Worm (Caenorhabditis elegans) whole organism, L4 larva: ENCODE measurements around the gene flcn-1.
A peak's percentile ranks its signal among the peaks of the same experiment; 100 is the strongest.

Source experiments
- F10B5.3 ChIP-seq: sonication (generic microtip); optimal IDR thresholded peaks from 2 replicates; lab custom pipeline; 2016; ENCODE audit warnings: mild to moderate bottlenecking, missing genetic modification characterization, missing compliant biosample characterization
- F26F4.8 ChIP-seq: fragments of 200-800 bp; sonication (Bioruptor generic); conservative IDR thresholded peaks from 2 replicates; pipeline ENCODE4 v1.3.6; 2022; ENCODE audit warnings: missing genetic modification characterization, missing compliant biosample characterization
- F44E2.7 ChIP-seq: fragments of 200-800 bp; sonication (Bioruptor generic); IDR thresholded peaks from 2 replicates; pipeline ENCODE4 v2.1.2; 2022; ENCODE audit warnings: missing genetic modification characterization, missing compliant biosample characterization
- R02D3.7 ChIP-seq: fragments of 150-350 bp; sonication (generic microtip); optimal IDR thresholded peaks from 3 replicates; lab custom pipeline; 2014; ENCODE audit warnings: missing biosample characterization, missing genetic modification characterization
- Y105C5A.15 ChIP-seq: fragments of 200-800 bp; sonication (Bioruptor generic); IDR thresholded peaks from 2 replicates; pipeline ENCODE4 v1.3.6; 2022; ENCODE audit warnings: missing genetic modification characterization, missing compliant biosample characterization
- Y48G9A.11 ChIP-seq: fragments of 200-800 bp; sonication (Bioruptor generic); IDR thresholded peaks from 2 replicates; pipeline ENCODE4 v1.3.6; 2022; ENCODE audit warnings: missing genetic modification reagents, missing genetic modification characterization, missing compliant biosample characterization
- Y5F2A.4 ChIP-seq: fragments of 200-800 bp; sonication (Bioruptor generic); optimal IDR thresholded peaks from 2 replicates; lab custom pipeline; 2018; ENCODE audit warnings: mild to moderate bottlenecking, missing genetic modification characterization, missing compliant biosample characterization
- Y75B8A.6 ChIP-seq: fragments of 200-800 bp; sonication (Bioruptor generic); IDR thresholded peaks from 2 replicates; pipeline ENCODE4 v1.3.6; 2022; ENCODE audit warnings: missing genetic modification reagents, missing genetic modification characterization, missing compliant biosample characterization
- ZK337.2 ChIP-seq: fragments of 200-800 bp; sonication (Bioruptor generic); IDR thresholded peaks from 2 replicates; pipeline ENCODE4 v1.3.6; 2022; ENCODE audit warnings: missing genetic modification reagents, missing genetic modification characterization, missing compliant biosample characterization
- aha-1 ChIP-seq: fragments of 150-350 bp; peaks from one replicate; lab custom pipeline; 2014; ENCODE audit warnings: missing biosample characterization, missing genetic modification characterization
- ceh-20 ChIP-seq: fragments of 200-800 bp; sonication (Bioruptor generic); IDR thresholded peaks from 2 replicates; pipeline ENCODE4 v1.3.6; 2022; ENCODE audit warnings: missing genetic modification reagents, missing genetic modification characterization, missing compliant biosample characterization
- ceh-28 ChIP-seq: fragments of 150-350 bp; optimal IDR thresholded peaks from 2 replicates; lab custom pipeline; 2014; ENCODE audit warnings: missing biosample characterization, missing genetic modification reagents, missing genetic modification characterization
- ceh-32 ChIP-seq: sonication (generic microtip); optimal IDR thresholded peaks from 2 replicates; lab custom pipeline; 2016; ENCODE audit warnings: mild to moderate bottlenecking, missing genetic modification characterization, missing compliant biosample characterization; ENCODE audit not compliant: poor library complexity
- ceh-44 ChIP-seq: fragments of 200-800 bp; sonication (Bioruptor generic); IDR thresholded peaks from 2 replicates; pipeline ENCODE4 v1.3.6; 2022; ENCODE audit warnings: missing genetic modification reagents, missing genetic modification characterization, missing compliant biosample characterization
- ctbp-1 ChIP-seq: fragments of 200-800 bp; sonication (Bioruptor generic); IDR thresholded peaks from 2 replicates; pipeline ENCODE4 v1.3.6; 2022; ENCODE audit warnings: missing genetic modification reagents, missing genetic modification characterization, missing compliant biosample characterization
- daf-19 ChIP-seq: fragments of 200-800 bp; sonication (Bioruptor generic); conservative IDR thresholded peaks from 2 replicates; pipeline ENCODE4 v1.3.6; 2022; ENCODE audit warnings: missing genetic modification characterization, missing compliant biosample characterization
- daf-8 ChIP-seq: fragments of 200-800 bp; sonication (Bioruptor generic); IDR thresholded peaks from 2 replicates; pipeline ENCODE4 v1.3.6; 2022; ENCODE audit warnings: missing genetic modification characterization, missing compliant biosample characterization
- dmd-6 ChIP-seq: fragments of 200-800 bp; sonication (Bioruptor generic); IDR thresholded peaks from 2 replicates; pipeline ENCODE4 v1.3.6; 2022; ENCODE audit warnings: missing genetic modification reagents, missing genetic modification characterization, missing compliant biosample characterization
- dmd-8 ChIP-seq: fragments of 200-800 bp; sonication (Bioruptor generic); IDR thresholded peaks from 2 replicates; pipeline ENCODE4 v1.3.6; 2022; ENCODE audit warnings: missing genetic modification characterization, missing compliant biosample characterization
- dpl-1 ChIP-seq: fragments of 150-350 bp; optimal IDR thresholded peaks from 2 replicates; lab custom pipeline; 2014; ENCODE audit warnings: missing biosample characterization, missing genetic modification reagents, missing genetic modification characterization
- egl-27 ChIP-seq: sonication (generic microtip); optimal IDR thresholded peaks from 3 replicates; lab custom pipeline; 2017; ENCODE audit warnings: missing biosample characterization, missing genetic modification reagents, missing genetic modification characterization
- egl-43 ChIP-seq: fragments of 200-800 bp; sonication (Bioruptor generic); IDR thresholded peaks from 2 replicates; pipeline ENCODE4 v1.3.6; 2022; ENCODE audit warnings: missing genetic modification reagents, missing genetic modification characterization, missing compliant biosample characterization
- fos-1 ChIP-seq: fragments of 150-350 bp; optimal IDR thresholded peaks from 2 replicates; lab custom pipeline; 2014; ENCODE audit warnings: missing biosample characterization, missing genetic modification characterization
- hlh-11 ChIP-seq: fragments of 200-800 bp; sonication (Bioruptor generic); optimal IDR thresholded peaks from 2 replicates; lab custom pipeline; 2018; ENCODE audit warnings: mild to moderate bottlenecking, missing genetic modification characterization, missing compliant biosample characterization
- hmg-1.1 ChIP-seq: fragments of 200-800 bp; sonication (Bioruptor generic); IDR thresholded peaks from 2 replicates; pipeline ENCODE4 v1.3.6; 2022; ENCODE audit warnings: missing genetic modification reagents, missing genetic modification characterization, missing compliant biosample characterization
- lin-13 ChIP-seq: fragments of 150-350 bp; optimal IDR thresholded peaks from 2 replicates; lab custom pipeline; 2014; ENCODE audit warnings: missing biosample characterization, missing genetic modification reagents, missing genetic modification characterization
- lin-29 ChIP-seq: fragments of 200-800 bp; sonication (Bioruptor generic); IDR thresholded peaks from 2 replicates; pipeline ENCODE4 v1.3.6; 2022; ENCODE audit warnings: missing genetic modification reagents, missing genetic modification characterization, missing compliant biosample characterization
- lir-3 ChIP-seq: sonication (generic microtip); optimal IDR thresholded peaks from 2 replicates; lab custom pipeline; 2016; ENCODE audit warnings: mild to moderate bottlenecking, missing genetic modification characterization, missing compliant biosample characterization
- madf-9 ChIP-seq: fragments of 200-800 bp; sonication (Bioruptor generic); conservative IDR thresholded peaks from 2 replicates; pipeline ENCODE4 v1.3.6; 2022; ENCODE audit warnings: missing genetic modification reagents, missing genetic modification characterization, missing compliant biosample characterization
- mdt-29 ChIP-seq: fragments of 200-800 bp; sonication (Bioruptor generic); IDR thresholded peaks from 2 replicates; pipeline ENCODE4 v1.3.6; 2022; ENCODE audit warnings: missing genetic modification reagents, missing genetic modification characterization, missing compliant biosample characterization
- mep-1 ChIP-seq: fragments of 150-350 bp; sonication (generic microtip); optimal IDR thresholded peaks from 3 replicates; lab custom pipeline; 2014; ENCODE audit warnings: missing biosample characterization, missing genetic modification characterization
- mxl-2 ChIP-seq: fragments of 200-800 bp; sonication (Bioruptor generic); conservative IDR thresholded peaks from 2 replicates; pipeline ENCODE4 v1.3.6; 2022; ENCODE audit warnings: missing genetic modification reagents, missing genetic modification characterization, missing compliant biosample characterization
- mxl-3 ChIP-seq: fragments of 200-800 bp; sonication (Bioruptor generic); optimal IDR thresholded peaks from 2 replicates; lab custom pipeline; 2018; ENCODE audit warnings: mild to moderate bottlenecking, missing genetic modification characterization, missing compliant biosample characterization
- nhr-111 ChIP-seq: fragments of 200-800 bp; sonication (Bioruptor generic); optimal IDR thresholded peaks from 2 replicates; lab custom pipeline; 2018; ENCODE audit warnings: mild to moderate bottlenecking, missing genetic modification characterization, missing compliant biosample characterization
- nhr-237 ChIP-seq: sonication (generic microtip); optimal IDR thresholded peaks from 2 replicates; lab custom pipeline; 2017; ENCODE audit warnings: missing biosample characterization, missing genetic modification characterization
- nhr-25 ChIP-seq: sonication (generic microtip); optimal IDR thresholded peaks from 2 replicates; lab custom pipeline; 2017; ENCODE audit warnings: missing genetic modification characterization, mild to moderate bottlenecking, missing compliant biosample characterization, antibody characterized with exemption, moderate library complexity, borderline replicate concordance; ENCODE audit not compliant: insufficient read depth
- nhr-42 ChIP-seq: fragments of 200-800 bp; sonication (Bioruptor generic); IDR thresholded peaks from 2 replicates; pipeline ENCODE4 v1.3.6; 2022; ENCODE audit warnings: missing genetic modification characterization, missing compliant biosample characterization
- nhr-48 ChIP-seq: sonication (generic microtip); optimal IDR thresholded peaks from 2 replicates; lab custom pipeline; 2016; ENCODE audit warnings: mild to moderate bottlenecking, missing genetic modification characterization, missing compliant biosample characterization
- nhr-6 ChIP-seq: fragments of 150-350 bp; optimal IDR thresholded peaks from 2 replicates; lab custom pipeline; 2014; ENCODE audit warnings: missing biosample characterization, missing genetic modification characterization
- nhr-77 ChIP-seq: fragments of 150-350 bp; optimal IDR thresholded peaks from 2 replicates; lab custom pipeline; 2014; ENCODE audit warnings: missing biosample characterization, missing genetic modification characterization
- php-3 ChIP-seq: fragments of 200-800 bp; sonication (Bioruptor generic); IDR thresholded peaks from 2 replicates; pipeline ENCODE4 v1.3.6; 2022; ENCODE audit warnings: missing genetic modification reagents, missing genetic modification characterization, missing compliant biosample characterization
- pqm-1 ChIP-seq: sonication (generic microtip); optimal IDR thresholded peaks from 2 replicates; lab custom pipeline; 2017; ENCODE audit warnings: missing biosample characterization, missing genetic modification characterization
- saeg-2 ChIP-seq: fragments of 200-800 bp; sonication (Bioruptor generic); IDR thresholded peaks from 2 replicates; pipeline ENCODE4 v1.3.6; 2022; ENCODE audit warnings: missing genetic modification reagents, missing genetic modification characterization, missing compliant biosample characterization
- sdz-12 ChIP-seq: fragments of 200-800 bp; sonication (Bioruptor generic); optimal IDR thresholded peaks from 2 replicates; lab custom pipeline; 2018; ENCODE audit warnings: mild to moderate bottlenecking, missing genetic modification characterization, missing compliant biosample characterization
- unc-39 ChIP-seq: sonication (generic microtip); optimal IDR thresholded peaks from 2 replicates; lab custom pipeline; 2017; ENCODE audit warnings: missing biosample characterization, missing genetic modification characterization
- unc-62 ChIP-seq, 3 experiments: fragments of 150-350 bp in 1 of 3; sonication (generic microtip); optimal IDR thresholded peaks in 2 of 3; peaks in 1 of 3; 1 replicate in 1 of 3; 2 replicates in 2 of 3; lab custom pipeline; 2014 to 2017; ENCODE audit warnings: missing biosample characterization in 3 of 3, missing genetic modification characterization in 3 of 3, missing genetic modification reagents in 3 of 3, missing genotype in 1 of 3
- vab-7 ChIP-seq: fragments of 200-800 bp; sonication (Bioruptor generic); IDR thresholded peaks from 2 replicates; pipeline ENCODE4 v1.3.6; 2022; ENCODE audit warnings: missing genetic modification reagents, missing genetic modification characterization, missing compliant biosample characterization
- zag-1 ChIP-seq: fragments of 150-350 bp; optimal IDR thresholded peaks from 2 replicates; lab custom pipeline; 2014; ENCODE audit warnings: missing biosample characterization, missing genetic modification characterization
- zfp-2 ChIP-seq: sonication (generic microtip); optimal IDR thresholded peaks from 2 replicates; lab custom pipeline; 2016; ENCODE audit warnings: mild to moderate bottlenecking, missing genetic modification characterization, missing compliant biosample characterization
- zfp-3 ChIP-seq: fragments of 200-800 bp; sonication (Bioruptor generic); conservative IDR thresholded peaks from 2 replicates; pipeline ENCODE4 v1.3.6; 2022; ENCODE audit warnings: missing genetic modification reagents, missing genetic modification characterization, missing compliant biosample characterization
- zip-2 ChIP-seq: fragments of 150-350 bp; optimal IDR thresholded peaks from 2 replicates; lab custom pipeline; 2014; ENCODE audit warnings: missing biosample characterization, missing genetic modification characterization

Gene flcn-1

ce11 chrII:6890095-6890494 is 38.5 kb upstream of the flcn-1 start, which contains the start of gene acer-1 (continued):
- no peak for TF ChIP-seq vab-7 (GFP tag; lab: Robert Waterston, UW)
- no peak for TF ChIP-seq ceh-44 (GFP tag; lab: Robert Waterston, UW)
- no peak for TF ChIP-seq lin-29 (GFP tag; lab: Robert Waterston, UW)
- TF ChIP-seq zfp-3 (GFP tag; lab: Robert Waterston, UW): no peak; the same call in 1 of the 2 replicates
- TF ChIP-seq F26F4.8 (GFP tag; lab: Robert Waterston, UW): no peak
- peak; percentile 33; the same call in 1 of the 2 replicates for TF ChIP-seq ctbp-1 (GFP tag; lab: Robert Waterston, UW)
- TF ChIP-seq F44E2.7 (GFP tag; lab: Robert Waterston, UW): no peak
- TF ChIP-seq zfp-2: no peak
- TF ChIP-seq nhr-237 (tag; lab: Kevin White, UChicago): no peak
- peak in 1 of 2 experiments; percentile 29 for TF ChIP-seq unc-62 (GFP tag; optimal IDR thresholded peaks at IDR 0.05 in 1 of 2; lab: Kevin White, UChicago)
- TF ChIP-seq unc-62 (tag; optimal IDR thresholded peaks at IDR 0.05; lab: Kevin White, UChicago): no peak
- TF ChIP-seq egl-27: no peak
- TF ChIP-seq sdz-12 (GFP tag; lab: Kevin White, UChicago): peak; percentile 79
- TF ChIP-seq daf-8 (GFP tag; lab: Robert Waterston, UW): no peak
- no peak; the same call in 1 of the 2 replicates for TF ChIP-seq mdt-29 (GFP tag; lab: Robert Waterston, UW)
- TF ChIP-seq Y5F2A.4: no peak
- no peak for TF ChIP-seq zip-2 (tag; lab: Kevin White, UChicago)
- no peak for TF ChIP-seq ZK337.2 (GFP tag; lab: Robert Waterston, UW)
- TF ChIP-seq dmd-6 (GFP tag; lab: Robert Waterston, UW): no peak
- TF ChIP-seq hmg-1.1: no peak
- TF ChIP-seq pqm-1: no peak
- TF ChIP-seq dmd-8 (GFP tag; lab: Robert Waterston, UW): no peak
- no peak for TF ChIP-seq zag-1 (tag; lab: Kevin White, UChicago)
- peak; percentile 18 for TF ChIP-seq hlh-11 (tag; lab: Kevin White, UChicago)
- TF ChIP-seq Y105C5A.15: 0 out of 2 replicates have a peak, but pooled peaks have one; percentile 25
- no peak for TF ChIP-seq R02D3.7 (tag; lab: Kevin White, UChicago)
- 0 out of 2 replicates have a peak, but pooled peaks have one; percentile 6 for TF ChIP-seq Y75B8A.6 (GFP tag; lab: Robert Waterston, UW)
- TF ChIP-seq nhr-77 (tag; lab: Kevin White, UChicago): no peak
- TF ChIP-seq nhr-42 (GFP tag; lab: Robert Waterston, UW): no peak
- peak; percentile 22; the same call in 1 of the 2 replicates for TF ChIP-seq madf-9 (GFP tag; lab: Robert Waterston, UW)
- 0 out of 2 replicates have a peak, but pooled peaks have one; percentile 28 for TF ChIP-seq egl-43 (GFP tag; lab: Robert Waterston, UW)
- TF ChIP-seq aha-1: no peak
- no peak for TF ChIP-seq lir-3 (tag; lab: Kevin White, UChicago)
- no peak for TF ChIP-seq nhr-111
- no peak for TF ChIP-seq php-3
- TF ChIP-seq unc-39 (tag; lab: Kevin White, UChicago): no peak
- no peak for TF ChIP-seq mxl-2 (GFP tag; lab: Robert Waterston, UW)
- no peak for TF ChIP-seq lin-13 (GFP tag; lab: Kevin White, UChicago)
- TF ChIP-seq ceh-28: no peak

ce11 chrII:6891176-6891575 is 37.4 kb upstream of the flcn-1 start:
- TF ChIP-seq saeg-2 (no peak), ceh-20 (GFP tag; lab: Robert Waterston, UW) (peak; percentile 51; the same call in 1 of the 2 replicates), daf-19 (no peak), nhr-48 (tag; lab: Kevin White, UChicago) (peak; percentile 53), mep-1 (tag; lab: Kevin White, UChicago) (peak; percentile 80), F10B5.3 (no peak), nhr-6 (no peak), sdz-12 (GFP tag; lab: Kevin White, UChicago) (no peak), dmd-6 (GFP tag; lab: Robert Waterston, UW) (peak; percentile 71), dpl-1 (GFP tag; lab: Kevin White, UChicago) (peak; percentile 40), F26F4.8 (GFP tag; lab: Robert Waterston, UW) (no peak), mxl-3 (GFP tag; lab: Kevin White, UChicago) (peak; percentile 88), nhr-237 (tag; lab: Kevin White, UChicago) (no peak), ceh-32 (tag; lab: Kevin White, UChicago) (no peak), ctbp-1 (GFP tag; lab: Robert Waterston, UW) (no peak; the same call in 1 of the 2 replicates), Y48G9A.11 (GFP tag; lab: Robert Waterston, UW) (no peak), hlh-11 (tag; lab: Kevin White, UChicago) (peak; percentile 91), fos-1 (tag; lab: Kevin White, UChicago) (no peak), nhr-25 (tag; lab: Kevin White, UChicago) (peak; percentile 47), egl-43 (GFP tag; lab: Robert Waterston, UW) (peak; percentile 74)
